Fruit fly (Drosophila melanogaster) whole organism, pupa: ENCODE measurements around the gene CG42834.

ENCODE experiments used
- CG12605 ChIP-seq: fragments of 200-800 bp; sonication (Bioruptor generic); IDR thresholded peaks from 2 replicates; pipeline ENCODE4 v1.3.6; 2022; ENCODE audit warnings: missing biosample characterization, missing genetic modification characterization
- CG14655 ChIP-seq: fragments of 200-800 bp; sonication (Bioruptor generic); optimal IDR thresholded peaks from 3 replicates; lab custom pipeline; 2017; ENCODE audit warnings: mild to moderate bottlenecking, missing biosample characterization, missing genetic modification reagents, missing genetic modification characterization
- CG15710 ChIP-seq: fragments of 200-800 bp; sonication (Bioruptor generic); optimal IDR thresholded peaks from 2 replicates; lab custom pipeline; 2018; ENCODE audit warnings: missing biosample characterization, mild to moderate bottlenecking, missing genetic modification characterization, moderate library complexity
- CG8159 ChIP-seq: fragments of 200-800 bp; sonication (Bioruptor generic); optimal IDR thresholded peaks from 3 replicates; lab custom pipeline; 2018; ENCODE audit warnings: missing biosample characterization, mild to moderate bottlenecking, missing genetic modification characterization, moderate library complexity
- EcR ChIP-seq: fragments of 200-800 bp; sonication (Bioruptor generic); optimal IDR thresholded peaks from 3 replicates; lab custom pipeline; 2019; ENCODE audit warnings: missing biosample characterization, missing genetic modification characterization, mild to moderate bottlenecking, moderate library complexity, missing genetic modification reagents
- Ets98B ChIP-seq: fragments of 200-800 bp; sonication (Bioruptor generic); IDR thresholded peaks from 2 replicates; pipeline ENCODE4 v1.3.6; 2022; ENCODE audit warnings: missing biosample characterization, missing genetic modification characterization
- Pif1A ChIP-seq: fragments of 200-800 bp; sonication (Bioruptor generic); optimal IDR thresholded peaks from 3 replicates; lab custom pipeline; 2016; ENCODE audit warnings: missing biosample characterization, missing genetic modification characterization
- Pif1B ChIP-seq: fragments of 200-800 bp; sonication (Bioruptor generic); optimal IDR thresholded peaks from 3 replicates; lab custom pipeline; 2016; ENCODE audit warnings: missing biosample characterization, missing genetic modification characterization
- Snoo ChIP-seq: fragments of 200-800 bp; sonication (Bioruptor generic); optimal IDR thresholded peaks from 3 replicates; lab custom pipeline; 2017; ENCODE audit warnings: missing biosample characterization, mild to moderate bottlenecking, missing genetic modification characterization, inconsistent platforms
- gl ChIP-seq: fragments of 200-800 bp; sonication (Bioruptor generic); optimal IDR thresholded peaks from 2 replicates; lab custom pipeline; 2018; ENCODE audit warnings: missing biosample characterization, mild to moderate bottlenecking, missing genetic modification characterization
- rn ChIP-seq: fragments of 200-800 bp; sonication (Bioruptor generic); IDR thresholded peaks from 2 replicates; pipeline ENCODE4 v1.3.6; 2022; ENCODE audit warnings: missing biosample characterization, missing genetic modification characterization

- TF ChIP-seq gl (tag; lab: Kevin White, UChicago) (no peak), EcR (GFP tag; lab: Kevin White, UChicago) (no peak), CG8159 (tag; lab: Kevin White, UChicago) (no peak), CG15710 (tag; lab: Kevin White, UChicago) (no peak), Ets98B (GFP tag; lab: Robert Waterston, UW) (no peak), CG12605 (no peak), Snoo (no peak), Pif1A (GFP tag; lab: Kevin White, UChicago) (no peak), rn (no peak), Pif1B (GFP tag; lab: Kevin White, UChicago) (no peak), CG14655 (GFP tag; lab: Kevin White, UChicago) (no peak)
Observed at dm6 chr3R:17403188-17403587, 15.4 kb upstream of the CG42834 start, which contains the start of gene CG34279.
